Worm (Caenorhabditis elegans) whole organism, L4/young adult: ENCODE measurements around the gene Y41D4A.3.

Source experiments
- W03F9.2 ChIP-seq: fragments of 150-350 bp; optimal IDR thresholded peaks from 2 replicates; lab custom pipeline; 2014; ENCODE audit warnings: missing biosample characterization, missing genetic modification characterization
- dao-5 ChIP-seq: sonication (generic microtip); optimal IDR thresholded peaks from 2 replicates; lab custom pipeline; 2016; ENCODE audit warnings: missing genotype, missing genetic modification characterization, moderate library complexity, missing compliant biosample characterization
- him-1 ChIP-seq: sonication (generic microtip); optimal IDR thresholded peaks from 2 replicates; lab custom pipeline; 2016; ENCODE audit warnings: missing genotype, missing genetic modification reagents, missing genetic modification characterization, missing compliant biosample characterization

- TF ChIP-seq W03F9.2 (tag; lab: Kevin White, UChicago) = no peak
- TF ChIP-seq him-1 (tag; lab: Kevin White, UChicago) = no peak
- no peak for TF ChIP-seq dao-5 (tag; lab: Kevin White, UChicago)
Observed at ce11 chrIV:1713618-1714017, 40.0 kb upstream of the Y41D4A.3 start.
